Fruit fly (Drosophila melanogaster) whole organism, embryonic: ENCODE results near the gene Cyp310a1.

Source experiments
- CG1024 ChIP-seq: fragments of 200-800 bp; sonication (Bioruptor generic); IDR thresholded peaks from 2 replicates; pipeline ENCODE4 v1.3.6; 2022; ENCODE audit warnings: missing biosample characterization, missing genetic modification characterization
- CG13296 ChIP-seq: fragments of 200-800 bp; sonication (Bioruptor generic); optimal IDR thresholded peaks from 3 replicates; lab custom pipeline; 2018; ENCODE audit warnings: missing biosample characterization, mild to moderate bottlenecking, missing genetic modification characterization
- ERR ChIP-seq: fragments of 200-800 bp; sonication (Bioruptor generic); optimal IDR thresholded peaks from 2 replicates; lab custom pipeline; 2016; ENCODE audit warnings: missing biosample characterization, missing genetic modification characterization
- NK7.1 ChIP-seq: fragments of 200-800 bp; sonication (Bioruptor generic); optimal IDR thresholded peaks from 3 replicates; lab custom pipeline; 2016; ENCODE audit warnings: missing biosample characterization, missing genetic modification characterization
- Nf-YB ChIP-seq: fragments of 200-800 bp; sonication (Bioruptor generic); optimal IDR thresholded peaks from 3 replicates; lab custom pipeline; 2019; ENCODE audit warnings: missing biosample characterization, mild to moderate bottlenecking, missing genetic modification characterization, moderate library complexity
- NfI ChIP-seq: fragments of 200-800 bp; sonication (Bioruptor generic); optimal IDR thresholded peaks from 3 replicates; lab custom pipeline; 2018; ENCODE audit warnings: missing biosample characterization, mild to moderate bottlenecking, missing genetic modification characterization, moderate library complexity
- Rfx ChIP-seq: fragments of 200-800 bp; sonication (Bioruptor generic); IDR thresholded peaks from 2 replicates; pipeline ENCODE4 v1.3.6; 2022; ENCODE audit warnings: missing biosample characterization, missing genetic modification characterization
- corto ChIP-seq: fragments of 200-800 bp; sonication (Bioruptor generic); optimal IDR thresholded peaks from 2 replicates; lab custom pipeline; 2016; ENCODE audit warnings: missing biosample characterization, mild to moderate bottlenecking, missing genetic modification characterization, moderate library complexity
- grn ChIP-seq: fragments of 200-800 bp; sonication (Bioruptor generic); optimal IDR thresholded peaks from 3 replicates; lab custom pipeline; 2017; ENCODE audit warnings: missing biosample characterization, missing genetic modification characterization

dm6 chr2L:18652663-18653327 is at the start of gene Cyp310a1:
- TF ChIP-seq CG1024 (GFP tag; lab: Robert Waterston, UW) (no peak), corto (no peak), CG13296 (GFP tag; lab: Kevin White, UChicago) (no peak), NfI (GFP tag; lab: Kevin White, UChicago) (no peak), ERR (no peak), grn (GFP tag; lab: Kevin White, UChicago) (no peak), Nf-YB (GFP tag; lab: Kevin White, UChicago) (no peak), NK7.1 (no peak), Rfx (GFP tag; lab: Robert Waterston, UW) (no peak)
